Fruit fly (Drosophila melanogaster): ENCODE results near the gene CG10631.

The CG10631 gene

dm6 chr2L:19756716-19757115, at the start of gene CG10631:
Gene CG10631, minus strand, starts transcription at chr2L:19756904.
- no peak for TF ChIP-seq noc (tag; optimal IDR thresholded peaks at IDR 0.05)

DNA sequence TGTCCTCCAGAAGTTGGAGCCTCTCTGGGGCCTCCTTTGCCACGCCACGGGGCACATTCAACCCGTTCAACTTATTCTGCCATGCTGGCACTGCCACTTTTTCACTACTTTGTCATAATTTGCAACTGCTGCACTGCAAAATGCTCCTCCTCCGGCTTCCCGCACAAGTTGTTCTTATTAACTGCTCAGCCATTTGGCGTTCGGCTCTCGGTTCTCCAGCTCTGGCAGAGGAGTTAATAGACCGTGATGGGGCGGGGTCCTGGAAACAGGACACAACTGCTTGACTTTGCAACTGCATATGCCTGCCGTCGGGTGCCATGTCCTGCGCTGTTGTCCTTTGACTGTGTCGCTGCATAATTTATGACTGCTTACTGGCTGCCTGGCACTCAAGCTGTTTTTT, 48.3 kb upstream of the CG10631 start:
- TF ChIP-seq noc (tag; optimal IDR thresholded peaks at IDR 0.05): no peak

- no peak for TF ChIP-seq noc (tag; optimal IDR thresholded peaks at IDR 0.05)
These were observed 45.4 kb upstream of the CG10631 start for dm6 chr2L:19801951-19802612.

DNA sequence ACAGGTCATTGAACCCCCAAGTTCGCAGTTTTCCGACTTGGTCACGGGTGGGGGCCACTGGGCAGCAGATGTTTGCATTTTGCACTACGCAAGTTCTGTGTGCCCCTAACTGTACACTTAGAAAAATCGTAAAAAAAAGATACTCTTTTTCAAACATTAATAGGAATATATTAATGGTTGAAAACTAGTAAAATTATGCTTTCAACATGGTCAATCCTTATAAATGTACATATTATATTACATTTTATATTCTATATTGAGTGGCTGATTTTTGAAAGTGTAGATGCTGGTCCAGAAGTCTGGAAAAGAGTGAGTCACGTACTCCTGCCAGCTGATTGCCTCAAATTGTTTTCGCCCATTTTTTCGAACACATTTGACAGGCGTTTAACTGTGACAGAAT, 44.0 kb upstream of the CG10631 start:
- TF ChIP-seq noc (tag; optimal IDR thresholded peaks at IDR 0.05): no peak

DNA sequence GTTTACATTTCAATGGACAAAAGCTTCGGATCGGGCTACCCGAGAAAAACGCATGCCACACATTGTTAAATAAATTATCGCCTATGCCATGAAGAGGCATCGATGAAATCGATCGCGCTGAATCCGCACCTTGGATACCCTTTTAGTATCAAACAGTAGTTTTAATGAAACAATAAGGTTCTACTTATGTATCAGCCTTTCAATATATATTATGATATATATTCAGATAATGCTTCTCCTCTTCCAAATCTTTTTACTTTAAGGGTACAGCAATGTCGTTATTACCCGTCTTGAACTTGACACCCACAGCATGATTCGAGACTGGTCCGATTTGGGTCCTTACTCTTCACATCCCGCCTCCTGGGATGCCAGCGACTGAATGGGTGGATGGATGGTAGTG, 43.2 kb upstream of the CG10631 start:
- no peak for TF ChIP-seq noc (tag; optimal IDR thresholded peaks at IDR 0.05)

- no peak for TF ChIP-seq noc (tag; optimal IDR thresholded peaks at IDR 0.05)
These were observed 39.4 kb upstream of the CG10631 start, which contains the start of gene sick for dm6 chr2L:19796111-19796451. Gene sick, plus strand, starts transcription at chr2L:19796365.

- no peak for TF ChIP-seq noc (tag; optimal IDR thresholded peaks at IDR 0.05)
These were observed 38.8 kb upstream of the CG10631 start for dm6 chr2L:19795320-19796110.

dm6 chr2L:19791321-19792281, 34.9 kb upstream of the CG10631 start, which contains the start of the genes CdGAPr and CG10466:
Gene CdGAPr, minus strand, starts transcription at chr2L:19791882.
Gene CG10466, plus strand, starts transcription at chr2L:19792104.
- TF ChIP-seq noc (tag; optimal IDR thresholded peaks at IDR 0.05): no peak

DNA sequence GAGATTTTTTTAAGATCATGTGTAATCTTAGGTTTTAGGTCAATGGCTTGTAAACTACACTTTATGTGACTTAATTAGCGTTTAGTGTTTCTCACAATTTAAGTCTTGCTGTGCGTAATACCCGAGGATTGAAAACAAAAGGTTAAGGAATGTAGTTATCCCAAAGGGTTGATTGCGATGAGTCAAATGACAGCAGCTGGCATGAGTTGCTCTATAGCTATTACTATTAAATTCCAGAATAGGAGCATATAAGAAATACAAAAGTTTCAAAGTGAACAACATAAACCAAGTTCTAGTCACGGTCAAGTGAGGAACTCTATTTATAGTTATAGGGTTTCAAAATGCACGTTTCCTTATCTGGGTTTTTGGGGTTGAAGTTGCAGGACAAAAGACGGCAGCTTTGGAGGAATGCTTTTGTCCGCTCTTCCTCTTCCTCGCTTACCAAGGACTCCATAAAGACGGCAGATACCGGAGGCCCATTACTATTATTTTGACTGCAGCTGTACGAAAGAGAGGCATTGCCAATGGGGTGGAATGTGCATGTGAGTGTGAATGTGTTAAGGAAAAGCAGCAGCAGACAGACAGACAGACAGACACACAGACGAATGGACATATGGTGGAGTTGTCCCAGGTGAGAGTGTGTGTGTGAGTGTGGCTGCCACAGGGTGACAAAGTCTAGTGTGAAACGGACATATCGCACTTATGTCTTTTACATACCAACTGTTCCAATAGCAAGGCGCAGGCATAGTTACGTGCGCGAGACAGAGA, 34.0 kb upstream of the CG10631 start:
- TF ChIP-seq noc (tag; optimal IDR thresholded peaks at IDR 0.05): no peak

- no peak for TF ChIP-seq noc (tag; optimal IDR thresholded peaks at IDR 0.05)
These were observed 32.0 kb upstream of the CG10631 start for dm6 chr2L:19788735-19789134.

DNA sequence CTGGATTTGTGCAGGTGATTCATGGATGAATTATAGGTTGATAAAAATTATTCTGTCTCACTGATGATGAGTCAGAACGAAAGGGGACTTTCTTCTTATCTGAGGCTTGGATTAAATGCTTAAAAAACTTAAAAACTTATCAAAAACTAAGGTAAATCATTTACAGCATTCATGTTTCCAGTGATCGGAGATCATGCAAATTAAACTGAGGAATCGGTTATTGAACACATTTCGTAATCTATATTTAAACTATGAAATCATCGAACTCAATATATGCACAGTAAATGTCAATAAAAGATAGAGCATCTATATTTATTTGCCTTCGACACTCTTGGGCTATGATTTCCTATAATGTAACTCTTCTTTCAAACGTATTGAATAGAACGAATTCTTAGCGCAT, 31.2 kb upstream of the CG10631 start:
- no peak for TF ChIP-seq noc (tag; optimal IDR thresholded peaks at IDR 0.05)

DNA sequence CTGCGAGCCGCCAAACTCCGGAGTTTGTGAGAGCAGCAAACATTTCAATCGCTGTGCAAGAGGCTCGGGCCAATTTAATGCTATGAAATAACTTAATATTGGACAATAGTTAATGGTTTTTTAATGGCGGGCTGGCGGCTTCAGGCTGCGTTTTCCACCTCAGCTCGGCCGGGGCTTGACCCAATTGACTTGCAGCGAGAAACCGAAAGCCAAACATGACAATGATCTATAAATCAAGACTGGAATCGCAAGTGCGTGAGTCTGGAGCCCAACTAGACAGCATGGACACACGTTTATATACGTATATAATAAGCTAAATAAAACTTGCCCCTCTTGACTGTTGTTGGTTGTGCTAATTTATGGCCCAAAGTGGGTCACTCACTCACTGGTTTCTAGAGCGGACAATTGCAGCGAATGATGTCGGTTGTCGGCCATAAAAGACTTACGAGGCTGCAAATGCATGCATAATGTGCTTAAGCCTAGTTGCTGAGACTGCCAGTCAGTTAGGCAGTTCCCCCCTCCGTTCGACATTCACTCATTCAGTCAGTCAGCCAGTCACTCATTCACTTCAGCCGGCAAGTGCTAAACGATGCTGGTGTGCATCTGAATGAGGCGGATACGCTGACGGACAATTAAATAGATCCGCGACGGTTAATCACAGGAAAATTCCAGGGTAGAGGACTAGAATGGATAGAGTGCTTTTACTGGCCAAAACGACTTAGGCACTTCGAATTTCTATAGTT, 28.3 kb upstream of the CG10631 start:
- no peak for TF ChIP-seq noc (tag; optimal IDR thresholded peaks at IDR 0.05)

- TF ChIP-seq noc (tag; optimal IDR thresholded peaks at IDR 0.05): no peak
These were observed 17.6 kb upstream of the CG10631 start for dm6 chr2L:19774278-19774677.

dm6 chr2L:19769703-19770102, 13.0 kb upstream of the CG10631 start:
- TF ChIP-seq noc (tag; optimal IDR thresholded peaks at IDR 0.05): no peak

dm6 chr2L:19768967-19769366, 12.3 kb upstream of the CG10631 start, which contains the start of gene bsh:
Gene bsh, minus strand, starts transcription at chr2L:19769067.
- no peak for TF ChIP-seq noc (tag; optimal IDR thresholded peaks at IDR 0.05)
